Worm (Caenorhabditis elegans): ENCODE results near the gene kbp-3.

Gene kbp-3

DNA sequence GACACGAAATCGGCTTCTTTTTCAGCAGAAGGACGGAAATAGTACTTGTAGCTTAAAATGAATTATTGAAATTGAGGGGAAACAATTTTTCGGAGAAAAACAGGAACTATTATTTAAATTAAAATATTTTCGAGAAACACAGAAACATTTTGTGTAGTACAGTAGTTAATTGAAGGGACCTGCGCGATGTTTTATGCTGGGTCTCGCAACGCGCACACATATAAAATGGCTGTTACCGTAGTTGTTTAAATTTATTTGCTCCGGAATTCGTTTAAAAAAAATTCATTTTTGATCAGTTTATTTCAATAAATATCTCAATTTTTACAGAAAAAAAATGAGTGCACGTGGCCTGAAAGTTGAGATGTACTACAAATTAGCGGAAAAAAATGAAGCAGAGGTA lies 20.9 kb upstream of the kbp-3 start, which contains the start of gene dsb-2:
Gene dsb-2, plus strand, starts transcription at position 328 of the 400 bp plus-strand sequence.
- TF ChIP-seq unc-98 (GFP tag; IDR thresholded peaks at IDR 0.05) (no peak), nhr-85 (tag) (peak; percentile 20)

- TF ChIP-seq nhr-84 (tag; optimal IDR thresholded peaks at IDR 0.05) = no peak
- peak; percentile 15 for TF ChIP-seq nhr-85 (tag)
Observed at ce11 chrII:14408312-14408711, 18.4 kb upstream of the kbp-3 start, which contains the start of gene F26H11.4. Gene F26H11.4, plus strand, starts transcription at chrII:14408612.

DNA sequence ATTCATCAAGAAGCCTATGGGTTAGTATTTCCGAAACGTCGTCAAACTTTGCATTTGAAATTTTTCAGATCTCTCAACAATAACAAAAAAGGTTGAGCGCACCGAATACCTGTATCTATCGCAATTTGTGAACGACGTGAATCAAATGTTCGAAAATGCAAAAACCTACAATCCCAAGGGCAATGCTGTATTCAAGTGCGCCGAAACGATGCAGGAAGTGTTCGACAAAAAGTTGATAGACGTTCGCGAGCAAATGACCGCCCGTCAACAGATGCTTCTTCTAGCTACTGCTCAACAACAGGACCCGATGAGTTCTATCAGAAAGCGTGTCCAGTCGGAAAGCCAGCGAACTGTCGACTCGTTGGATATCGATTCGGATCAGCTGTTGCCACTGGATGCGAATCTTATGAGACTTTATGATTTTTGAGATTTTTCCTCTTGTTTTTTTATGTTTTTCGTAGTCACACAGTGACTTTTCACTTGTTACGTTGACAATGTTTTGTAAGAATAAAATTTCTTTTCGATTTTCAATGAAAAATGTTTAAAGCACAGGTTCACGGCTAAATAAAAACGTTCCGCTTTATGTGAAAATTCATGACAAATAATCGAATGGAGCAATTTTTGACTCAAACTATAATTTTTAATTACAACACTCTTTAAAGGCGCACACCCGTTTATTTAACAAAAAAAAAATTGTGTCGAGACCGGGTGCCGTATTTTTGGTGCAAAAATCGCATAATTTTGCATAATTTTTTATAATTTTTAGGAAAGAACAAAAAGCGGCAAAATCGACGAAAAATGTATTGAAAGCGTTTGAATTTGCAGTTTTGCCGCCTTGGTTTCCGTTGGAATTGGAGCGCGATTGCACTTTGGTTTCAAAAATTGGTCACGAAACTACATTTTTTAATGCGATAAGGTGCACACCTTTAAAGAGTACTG lies 17.7 kb upstream of the kbp-3 start:
- TF ChIP-seq xbp-1 (tag; optimal IDR thresholded peaks at IDR 0.05) = no peak
- TF ChIP-seq nhr-71 (tag; optimal IDR thresholded peaks at IDR 0.05) = peak; percentile 38
- TF ChIP-seq zag-1 (tag; optimal IDR thresholded peaks at IDR 0.05) = no peak
- TF ChIP-seq sox-4 (tag; optimal IDR thresholded peaks at IDR 0.05) = no peak
- TF ChIP-seq C04F5.9 (tag; optimal IDR thresholded peaks at IDR 0.05) = no peak
- no peak for TF ChIP-seq mef-2 (tag; optimal IDR thresholded peaks at IDR 0.05)
- TF ChIP-seq fos-1 (tag; optimal IDR thresholded peaks at IDR 0.05) = no peak
- no peak for TF ChIP-seq nhr-84 (tag; optimal IDR thresholded peaks at IDR 0.05)
- TF ChIP-seq tlp-1 (tag; optimal IDR thresholded peaks at IDR 0.05) = no peak
- no peak for TF ChIP-seq ceh-82 (tag; optimal IDR thresholded peaks at IDR 0.05)
- TF ChIP-seq grh-1 (GFP tag; IDR thresholded peaks at IDR 0.05) = no peak
- no peak for TF ChIP-seq nhr-76 (tag; optimal IDR thresholded peaks at IDR 0.05)
- TF ChIP-seq Y116A8C.19 (tag; optimal IDR thresholded peaks at IDR 0.05; ENCODE audit: borderline replicate concordance) = no peak
- peak; percentile 6 for TF ChIP-seq swsn-7 (tag; optimal IDR thresholded peaks at IDR 0.05)
- no peak for TF ChIP-seq hlh-4 (tag; optimal IDR thresholded peaks at IDR 0.05)
- TF ChIP-seq dsc-1 (tag; optimal IDR thresholded peaks at IDR 0.05) = no peak
- TF ChIP-seq nhr-19 (GFP tag; conservative IDR thresholded peaks at IDR 0.05) = no peak
- TF ChIP-seq lin-13 (GFP tag; optimal IDR thresholded peaks at IDR 0.05) = no peak
- TF ChIP-seq snu-23 (GFP tag; optimal IDR thresholded peaks at IDR 0.05) = peak; percentile 16
- no peak for TF ChIP-seq unc-86 (tag; optimal IDR thresholded peaks at IDR 0.05)
- no peak for TF ChIP-seq C34B4.2 (tag; optimal IDR thresholded peaks at IDR 0.05)
- TF ChIP-seq lin-35 (GFP tag; optimal IDR thresholded peaks at IDR 0.05) = no peak
- no peak for TF ChIP-seq nhr-28 (tag; optimal IDR thresholded peaks at IDR 0.05)
- no peak for TF ChIP-seq F16B12.6 (tag; optimal IDR thresholded peaks at IDR 0.05)
- TF ChIP-seq nhr-11 (tag; optimal IDR thresholded peaks at IDR 0.05) = no peak
- TF ChIP-seq mep-1 (tag; optimal IDR thresholded peaks at IDR 0.05) = peak; percentile 92
- TF ChIP-seq ceh-90 (tag; optimal IDR thresholded peaks at IDR 0.05) = no peak
- no peak for TF ChIP-seq tbx-2 (tag; optimal IDR thresholded peaks at IDR 0.05)
- no peak for TF ChIP-seq zip-4 (GFP tag; optimal IDR thresholded peaks at IDR 0.05)
- no peak for TF ChIP-seq hpl-2 (GFP tag; optimal IDR thresholded peaks at IDR 0.05)
- no peak for TF ChIP-seq unc-62 (GFP tag; optimal IDR thresholded peaks at IDR 0.05)
- no peak for TF ChIP-seq nhr-77 (tag; optimal IDR thresholded peaks at IDR 0.05)
- no peak for TF ChIP-seq nhr-20 (tag; optimal IDR thresholded peaks at IDR 0.05)
- peak in 1 of 2 experiments; percentile 80 for TF ChIP-seq efl-1 (optimal IDR thresholded peaks at IDR 0.05)
- peak in 1 of 2 experiments; percentile 86 for TF ChIP-seq efl-1 (GFP tag; optimal IDR thresholded peaks at IDR 0.05 in 1 of 2)
- TF ChIP-seq mdl-1 (tag; optimal IDR thresholded peaks at IDR 0.05) = no peak
- TF ChIP-seq blmp-1 (tag; optimal IDR thresholded peaks at IDR 0.05) = peak; percentile 20
- peak in 1 of 3 experiments; percentile 9 for TF ChIP-seq dpl-1 (GFP tag; optimal IDR thresholded peaks at IDR 0.05)
- TF ChIP-seq alr-1 (tag; optimal IDR thresholded peaks at IDR 0.05; ENCODE audit: borderline replicate concordance) = no peak
- no peak for TF ChIP-seq nhr-12 (tag; optimal IDR thresholded peaks at IDR 0.05)
- no peak for TF ChIP-seq egl-27 (tag; optimal IDR thresholded peaks at IDR 0.05)
- peak; percentile 24 for TF ChIP-seq aly-2 (tag; optimal IDR thresholded peaks at IDR 0.05)
- peak; percentile 86 for TF ChIP-seq ztf-4 (tag; optimal IDR thresholded peaks at IDR 0.05)
- no peak for TF ChIP-seq lin-39 (tag; optimal IDR thresholded peaks at IDR 0.05)
- no peak for TF ChIP-seq rnt-1 (tag; optimal IDR thresholded peaks at IDR 0.05)
- TF ChIP-seq ceh-8 (GFP tag; optimal IDR thresholded peaks at IDR 0.05) = no peak
